Worm (Caenorhabditis elegans): Measurements from ENCODE around the gene mrpl-40.

Gene mrpl-40

ce11 chrIII:89155-89554 is 1.8 kb downstream of the mrpl-40 start:
- peak; percentile 26 for TF ChIP-seq skn-1 (tag; optimal IDR thresholded peaks at IDR 0.05)
- TF ChIP-seq mep-1 (tag; optimal IDR thresholded peaks at IDR 0.05), result peak; percentile 56
- peak; percentile 60 for TF ChIP-seq rnt-1 (tag; optimal IDR thresholded peaks at IDR 0.05)
- peak in 1 of 2 experiments; percentile 16 for TF ChIP-seq mdl-1 (tag; optimal IDR thresholded peaks at IDR 0.05)
- TF ChIP-seq pag-3 (tag; optimal IDR thresholded peaks at IDR 0.05; ENCODE audit: borderline replicate concordance, insufficient read depth), result no peak
- TF ChIP-seq unc-62 (GFP tag; optimal IDR thresholded peaks at IDR 0.05), result no peak
- no peak for TF ChIP-seq fkh-8 (tag; optimal IDR thresholded peaks at IDR 0.05)
- peak; percentile 81 for TF ChIP-seq aly-2 (tag; optimal IDR thresholded peaks at IDR 0.05)
- no peak for TF ChIP-seq ceh-8 (GFP tag; optimal IDR thresholded peaks at IDR 0.05)
- no peak for TF ChIP-seq C34B4.2 (tag; optimal IDR thresholded peaks at IDR 0.05)
- TF ChIP-seq fkh-4 (tag; optimal IDR thresholded peaks at IDR 0.05; ENCODE audit: borderline replicate concordance), result no peak
- no peak for TF ChIP-seq egl-27 (tag; optimal IDR thresholded peaks at IDR 0.05)
- no peak for TF ChIP-seq hlh-4 (tag; optimal IDR thresholded peaks at IDR 0.05)
- peak; percentile 31 to 50 for TF ChIP-seq lsy-2 (tag; optimal IDR thresholded peaks at IDR 0.05)
- peak; percentile 42 for TF ChIP-seq lin-13 (GFP tag; optimal IDR thresholded peaks at IDR 0.05)
- peak; percentile 35 for TF ChIP-seq pax-3 (tag; optimal IDR thresholded peaks at IDR 0.05)
- no peak for TF ChIP-seq pqm-1 (tag; optimal IDR thresholded peaks at IDR 0.05)
- TF ChIP-seq dpl-1 (GFP tag; optimal IDR thresholded peaks at IDR 0.05), result peak in 2 of 3 experiments; percentile 14 to 19
- TF ChIP-seq dsc-1 (tag; optimal IDR thresholded peaks at IDR 0.05), result peak; percentile 50
- peak; percentile 68 for TF ChIP-seq nhr-85 (tag)
- TF ChIP-seq ztf-4 (tag; optimal IDR thresholded peaks at IDR 0.05), result no peak
- no peak for TF ChIP-seq alr-1 (tag; optimal IDR thresholded peaks at IDR 0.05; ENCODE audit: borderline replicate concordance)
- no peak for TF ChIP-seq tlp-1 (tag; optimal IDR thresholded peaks at IDR 0.05)
- no peak for TF ChIP-seq vab-15 (tag; optimal IDR thresholded peaks at IDR 0.05)
- TF ChIP-seq nhr-237 (tag; optimal IDR thresholded peaks at IDR 0.05), result no peak
- no peak for TF ChIP-seq nhr-28 (tag; optimal IDR thresholded peaks at IDR 0.05)
- TF ChIP-seq unc-98 (GFP tag; IDR thresholded peaks at IDR 0.05), result no peak
- TF ChIP-seq efl-1 (optimal IDR thresholded peaks at IDR 0.05), result peak in 1 of 2 experiments; percentile 49
- peak in 1 of 2 experiments; percentile 79 for TF ChIP-seq efl-1 (GFP tag; optimal IDR thresholded peaks at IDR 0.05 in 1 of 2)
- TF ChIP-seq ztf-11 (tag; optimal IDR thresholded peaks at IDR 0.05), result no peak
- TF ChIP-seq isw-1 (GFP tag; IDR thresholded peaks at IDR 0.05), result peak; percentile 2; the same call in 1 of the 2 replicates
- peak; percentile 76 for TF ChIP-seq nhr-71 (tag; optimal IDR thresholded peaks at IDR 0.05)
- no peak for TF ChIP-seq efl-3 (GFP tag; optimal IDR thresholded peaks at IDR 0.05)
- peak in 1 of 6 experiments; percentile 9 for TF ChIP-seq elt-3 (tag; optimal IDR thresholded peaks at IDR 0.05)
- TF ChIP-seq ceh-88 (GFP tag; IDR thresholded peaks at IDR 0.05), result no peak
- peak; percentile 59 for TF ChIP-seq nhr-19 (GFP tag; conservative IDR thresholded peaks at IDR 0.05)
- TF ChIP-seq unc-86 (tag; optimal IDR thresholded peaks at IDR 0.05), result no peak
- TF ChIP-seq ces-1 (GFP tag; optimal IDR thresholded peaks at IDR 0.05), result no peak
- TF ChIP-seq lin-39 (tag; optimal IDR thresholded peaks at IDR 0.05), result peak; percentile 38
- no peak for TF ChIP-seq lir-3 (tag; optimal IDR thresholded peaks at IDR 0.05; ENCODE audit: poor library complexity)
- TF ChIP-seq ceh-90 (tag; optimal IDR thresholded peaks at IDR 0.05), result no peak
- TF ChIP-seq zag-1 (tag; optimal IDR thresholded peaks at IDR 0.05), result no peak
- TF ChIP-seq aha-1 (tag; optimal IDR thresholded peaks at IDR 0.05), result no peak
- TF ChIP-seq hpl-2 (GFP tag; optimal IDR thresholded peaks at IDR 0.05), result no peak
- no peak for TF ChIP-seq egl-13 (tag; optimal IDR thresholded peaks at IDR 0.05)
- TF ChIP-seq nhr-47 (tag; optimal IDR thresholded peaks at IDR 0.05), result peak; percentile 70
- peak; percentile 46 for TF ChIP-seq lin-14 (GFP tag; optimal IDR thresholded peaks at IDR 0.05)
- peak; percentile 54 for TF ChIP-seq nhr-20 (tag; optimal IDR thresholded peaks at IDR 0.05)
- no peak for TF ChIP-seq sup-37 (GFP tag; optimal IDR thresholded peaks at IDR 0.05)
- peak; percentile 4 for TF ChIP-seq C16A3.4 (tag; optimal IDR thresholded peaks at IDR 0.05)
- peak; percentile 73 for TF ChIP-seq nhr-90 (tag; optimal IDR thresholded peaks at IDR 0.05; ENCODE audit: poor library complexity)
- peak; percentile 40 for TF ChIP-seq tbx-2 (tag; optimal IDR thresholded peaks at IDR 0.05)

All from whole organism, L1 larva.